Worm (Caenorhabditis elegans) whole organism, young adult: Measurements from ENCODE around the gene K02E2.6.

Experiments used
- F55B11.4 ChIP-seq: sonication (generic microtip); optimal IDR thresholded peaks from 2 replicates; lab custom pipeline; 2016; ENCODE audit warnings: missing compliant biosample characterization, missing genetic modification characterization, borderline replicate concordance; ENCODE audit not compliant: insufficient read depth
- ceh-91 ChIP-seq: fragments of 200-800 bp; sonication (Bioruptor generic); IDR thresholded peaks from 2 replicates; pipeline ENCODE4 v1.3.6; 2022; ENCODE audit warnings: missing genetic modification reagents, missing genetic modification characterization, missing compliant biosample characterization
- chd-7 ChIP-seq: sonication (generic microtip); optimal IDR thresholded peaks from 2 replicates; lab custom pipeline; 2016; ENCODE audit warnings: mild to moderate bottlenecking, missing genetic modification characterization, moderate library complexity, missing compliant biosample characterization
- dpl-1 ChIP-seq: fragments of 150-350 bp; optimal IDR thresholded peaks from 2 replicates; lab custom pipeline; 2014; ENCODE audit warnings: missing biosample characterization, missing genetic modification reagents, missing genetic modification characterization
- let-526 ChIP-seq: fragments of 200-800 bp; sonication (Bioruptor generic); IDR thresholded peaks from 2 replicates; pipeline ENCODE4 v1.3.6; 2022; ENCODE audit warnings: missing genetic modification reagents, missing genetic modification characterization, missing compliant biosample characterization
- lin-35 ChIP-seq, 3 experiments: fragments of 150-350 bp in 2 of 3; sonication (generic microtip) in 1 of 3; optimal IDR thresholded peaks; 2 replicates each; lab custom pipeline; 2014 to 2018; ENCODE audit warnings: missing biosample characterization in 3 of 3, missing genetic modification characterization in 3 of 3, missing genetic modification reagents in 3 of 3
- madf-10 ChIP-seq: sonication (generic microtip); optimal IDR thresholded peaks from 2 replicates; lab custom pipeline; 2016; ENCODE audit warnings: mild to moderate bottlenecking, missing genetic modification characterization, missing compliant biosample characterization
- nfya-1 ChIP-seq: sonication (generic microtip); optimal IDR thresholded peaks from 2 replicates; lab custom pipeline; 2017; ENCODE audit warnings: antibody characterized with exemption, missing compliant biosample characterization, missing genetic modification characterization, borderline replicate concordance; ENCODE audit not compliant: insufficient read depth
- nhr-179 ChIP-seq: sonication (generic microtip); optimal IDR thresholded peaks from 2 replicates; lab custom pipeline; 2016; ENCODE audit warnings: mild to moderate bottlenecking, missing genetic modification characterization, missing compliant biosample characterization
- nhr-90 ChIP-seq: sonication (generic microtip); optimal IDR thresholded peaks from 2 replicates; lab custom pipeline; 2016; ENCODE audit warnings: missing genotype, mild to moderate bottlenecking, missing genetic modification characterization, missing compliant biosample characterization
- somi-1 ChIP-seq: fragments of 200-800 bp; sonication (Bioruptor generic); optimal IDR thresholded peaks from 2 replicates; lab custom pipeline; 2018; ENCODE audit warnings: mild to moderate bottlenecking, missing genetic modification characterization, missing compliant biosample characterization

ce11 chrV:20419643-20420042 is 39.3 kb downstream of the K02E2.6 start:
- TF ChIP-seq nhr-90 (no peak), let-526 (GFP tag; lab: Robert Waterston, UW) (no peak), nhr-179 (tag; lab: Kevin White, UChicago) (no peak), ceh-91 (GFP tag; lab: Robert Waterston, UW) (no peak), lin-35 (GFP tag; optimal IDR thresholded peaks at IDR 0.05; lab: Kevin White, UChicago) (no peak), nfya-1 (tag; lab: Kevin White, UChicago) (no peak), madf-10 (no peak), chd-7 (no peak), somi-1 (GFP tag; lab: Kevin White, UChicago) (no peak), F55B11.4 (tag; lab: Kevin White, UChicago) (no peak), dpl-1 (GFP tag; lab: Kevin White, UChicago) (no peak)
